Fruit fly (Drosophila melanogaster): ENCODE measurements around the gene Raf.

The Raf gene

dm6 chrX:2296230-2297044 is 1.2 kb downstream of the Raf start (continued):
- TF ChIP-seq CG2202 (tag; optimal IDR thresholded peaks at IDR 0.05) (peak; percentile 86), peb (GFP tag; IDR thresholded peaks at IDR 0.05) (no peak), Gug (GFP tag; IDR thresholded peaks at IDR 0.05) (peak; percentile 76), D19B (GFP tag; optimal IDR thresholded peaks at IDR 0.05) (peak; percentile 84), CG8388 (GFP tag; optimal IDR thresholded peaks at IDR 0.05) (peak; percentile 89), grau (tag; optimal IDR thresholded peaks at IDR 0.05) (peak; percentile 94), CG2712 (tag; optimal IDR thresholded peaks at IDR 0.05) (peak; percentile 94), wdn (GFP tag; IDR thresholded peaks at IDR 0.05) (no peak), mam (GFP tag; optimal IDR thresholded peaks at IDR 0.05) (peak; percentile 93), Xbp1 (GFP tag; optimal IDR thresholded peaks at IDR 0.05) (peak; percentile 92), ttk (GFP tag; IDR thresholded peaks at IDR 0.05) (peak; percentile 64), CG13424 (tag; optimal IDR thresholded peaks at IDR 0.05) (peak; percentile 94), eyg (GFP tag; optimal IDR thresholded peaks at IDR 0.05) (peak; percentile 89), sna (GFP tag; IDR thresholded peaks at IDR 0.05; ENCODE audit: partially characterized antibody) (no peak), Sin3A (optimal IDR thresholded peaks at IDR 0.05) (no peak), lab (GFP tag; optimal IDR thresholded peaks at IDR 0.05) (peak; percentile 93), CG12769 (tag; optimal IDR thresholded peaks at IDR 0.05) (peak; percentile 87), Lpt (GFP tag; optimal IDR thresholded peaks at IDR 0.05) (no peak), Dp (GFP tag; optimal IDR thresholded peaks at IDR 0.05) (no peak), hth (optimal IDR thresholded peaks at IDR 0.05) (no peak), CG2116 (GFP tag; optimal IDR thresholded peaks at IDR 0.05) (peak; percentile 68), bsh (GFP tag; optimal IDR thresholded peaks at IDR 0.05) (peak; percentile 90 to 91), NK7.1 (GFP tag; optimal IDR thresholded peaks at IDR 0.05) (peak; percentile 92), Hey (tag; optimal IDR thresholded peaks at IDR 0.05) (peak; percentile 65), NC2α (GFP tag; optimal IDR thresholded peaks at IDR 0.05) (peak; percentile 89), CG12219 (GFP tag; optimal IDR thresholded peaks at IDR 0.05) (peak; percentile 95), otp (GFP tag; IDR thresholded peaks at IDR 0.05) (no peak), CG3065 (GFP tag; optimal IDR thresholded peaks at IDR 0.05) (peak; percentile 80), gem (tag; optimal IDR thresholded peaks at IDR 0.05) (peak; percentile 96), pum (GFP tag; optimal IDR thresholded peaks at IDR 0.05) (peak; percentile 94), Dad (GFP tag; optimal IDR thresholded peaks at IDR 0.05) (peak; percentile 87), Myb (GFP tag; optimal IDR thresholded peaks at IDR 0.05) (peak; percentile 82), CG17568 (GFP tag; optimal IDR thresholded peaks at IDR 0.05) (peak; percentile 85), chm (GFP tag; IDR thresholded peaks at IDR 0.05) (0 out of 2 replicates have a peak, but pooled peaks have one; percentile 9), CG32772 (GFP tag; IDR thresholded peaks at IDR 0.05) (peak; percentile 60), ac (GFP tag; optimal IDR thresholded peaks at IDR 0.05) (peak; percentile 87), CG6254 (GFP tag; optimal IDR thresholded peaks at IDR 0.05) (peak; percentile 83), fd3F (GFP tag; optimal IDR thresholded peaks at IDR 0.05) (peak; percentile 86), tup (GFP tag; optimal IDR thresholded peaks at IDR 0.05) (peak; percentile 58), oc (tag; optimal IDR thresholded peaks at IDR 0.05) (peak; percentile 84), CG30403 (GFP tag; optimal IDR thresholded peaks at IDR 0.05) (peak; percentile 95), CG3995 (GFP tag; optimal IDR thresholded peaks at IDR 0.05) (peak; percentile 65), bcd (GFP tag; optimal IDR thresholded peaks at IDR 0.05) (peak; percentile 95), Hmx (GFP tag; optimal IDR thresholded peaks at IDR 0.05) (peak; percentile 84), ash1 (GFP tag; optimal IDR thresholded peaks at IDR 0.05) (no peak), CG2875 (GFP tag; optimal IDR thresholded peaks at IDR 0.05) (peak; percentile 94), CG31388 (GFP tag; optimal IDR thresholded peaks at IDR 0.05) (peak; percentile 76), CG3407 (GFP tag; optimal IDR thresholded peaks at IDR 0.05) (peak; percentile 86), Dip2 (GFP tag; IDR thresholded peaks at IDR 0.05) (peak; percentile 44; the same call in 1 of the 2 replicates), CG12155 (GFP tag; optimal IDR thresholded peaks at IDR 0.05) (peak; percentile 91)
